Worm (Caenorhabditis elegans): ENCODE data around the gene rml-1.
"Not testable (repeated sequence)": the region's sequence is repeated elsewhere in the genome, so short reads cannot be mapped to it uniquely, and the experiment has no call there.

rml-1 gene

ce11 chrIII:13763260-13764112, 4.4 kb downstream of the rml-1 start (continued):
- TF ChIP-seq C34B4.2 (tag; optimal IDR thresholded peaks at IDR 0.05) (no peak), dpl-1 (GFP tag; optimal IDR thresholded peaks at IDR 0.05) (peak in 1 of 3 experiments; percentile 7), sptf-1 (tag; optimal IDR thresholded peaks at IDR 0.05) (no peak), fkh-10 (GFP tag; optimal IDR thresholded peaks at IDR 0.05) (no peak), zip-4 (GFP tag; optimal IDR thresholded peaks at IDR 0.05) (no peak), lin-35 (GFP tag; optimal IDR thresholded peaks at IDR 0.05) (peak; percentile 24 to 56)

ce11 chrIII:13762046-13762445, 5.8 kb downstream of the rml-1 start, which contains the start of gene dbn-1:
TSS of gene dbn-1 (minus strand) at chrIII:13762069.
- TF ChIP-seq nhr-85 (tag): peak; percentile 20
- peak; percentile 38 for TF ChIP-seq elt-2 (tag; optimal IDR thresholded peaks at IDR 0.05)
- no peak for TF ChIP-seq elt-3 (tag; optimal IDR thresholded peaks at IDR 0.05)
- no peak for TF ChIP-seq efl-1 (optimal IDR thresholded peaks at IDR 0.05)
- peak in 1 of 2 experiments; percentile 9 for TF ChIP-seq efl-1 (GFP tag; optimal IDR thresholded peaks at IDR 0.05 in 1 of 2)

ce11 chrIII:13761022-13761421, 6.9 kb downstream of the rml-1 start:
- TF ChIP-seq nhr-11 (tag; optimal IDR thresholded peaks at IDR 0.05) (no peak), nhr-85 (tag) (no peak)

- TF ChIP-seq hpl-2 (GFP tag; optimal IDR thresholded peaks at IDR 0.05): no peak
Measured at ce11 chrIII:13759691-13760090, 8.2 kb downstream of the rml-1 start.

- TF ChIP-seq nhr-77 (tag; optimal IDR thresholded peaks at IDR 0.05): no peak
- no peak for TF ChIP-seq sup-37 (GFP tag; optimal IDR thresholded peaks at IDR 0.05)
- no peak for TF ChIP-seq F16B12.6 (tag; optimal IDR thresholded peaks at IDR 0.05)
- no peak for TF ChIP-seq ceh-82 (tag; optimal IDR thresholded peaks at IDR 0.05)
- TF ChIP-seq ces-1 (GFP tag; optimal IDR thresholded peaks at IDR 0.05): no peak
Measured at ce11 chrIII:13755689-13756088, 12.2 kb downstream of the rml-1 start, which contains the start of gene toca-2. TSS of gene toca-2 (plus strand) at chrIII:13755896.

- TF ChIP-seq Y116A8C.19 (tag; optimal IDR thresholded peaks at IDR 0.05; ENCODE audit: borderline replicate concordance); efl-1 (optimal IDR thresholded peaks at IDR 0.05); efl-1 (GFP tag; optimal IDR thresholded peaks at IDR 0.05 in 1 of 2); zag-1 (tag; optimal IDR thresholded peaks at IDR 0.05): not testable (repeated sequence)
Measured at ce11 chrIII:13751144-13751543, 16.7 kb downstream of the rml-1 start, which contains the start of gene mlc-7. TSS of gene mlc-7 (plus strand) at chrIII:13751444.

ce11 chrIII:13748312-13748711, 19.6 kb downstream of the rml-1 start, which contains the start of gene K08E3.2:
TSS of gene K08E3.2 (minus strand) at chrIII:13748686.
- no peak for TF ChIP-seq ceh-82 (tag; optimal IDR thresholded peaks at IDR 0.05)
- TF ChIP-seq ceh-63 (GFP tag; optimal IDR thresholded peaks at IDR 0.05): no peak
- TF ChIP-seq lin-13 (GFP tag; optimal IDR thresholded peaks at IDR 0.05): no peak
- TF ChIP-seq C04F5.9 (tag; optimal IDR thresholded peaks at IDR 0.05): no peak
- TF ChIP-seq nhr-12 (tag; optimal IDR thresholded peaks at IDR 0.05): no peak
- no peak for TF ChIP-seq zip-4 (GFP tag; optimal IDR thresholded peaks at IDR 0.05)
- no peak for TF ChIP-seq egl-13 (tag; optimal IDR thresholded peaks at IDR 0.05)
- TF ChIP-seq alr-1 (tag; optimal IDR thresholded peaks at IDR 0.05; ENCODE audit: borderline replicate concordance): no peak
- no peak for TF ChIP-seq egl-27 (tag; optimal IDR thresholded peaks at IDR 0.05)
- TF ChIP-seq nhr-85 (tag): no peak
- no peak for TF ChIP-seq ztf-11 (tag; optimal IDR thresholded peaks at IDR 0.05)
- no peak for TF ChIP-seq pqm-1 (tag; optimal IDR thresholded peaks at IDR 0.05)
- no peak for TF ChIP-seq ceh-90 (tag; optimal IDR thresholded peaks at IDR 0.05)
- no peak for TF ChIP-seq nhr-84 (tag; optimal IDR thresholded peaks at IDR 0.05)
- TF ChIP-seq mef-2 (tag; optimal IDR thresholded peaks at IDR 0.05): no peak
- no peak for TF ChIP-seq hlh-4 (tag; optimal IDR thresholded peaks at IDR 0.05)
- TF ChIP-seq nhr-237 (tag; optimal IDR thresholded peaks at IDR 0.05): no peak
- TF ChIP-seq elt-2 (tag; optimal IDR thresholded peaks at IDR 0.05): no peak
- no peak for TF ChIP-seq aha-1 (tag; optimal IDR thresholded peaks at IDR 0.05)
